Fruit fly (Drosophila melanogaster) whole organism, wandering third instar larva: ENCODE data around the gene elav.

ENCODE experiments used
- CG32264 ChIP-seq: fragments of 200-800 bp; sonication (Bioruptor generic); optimal IDR thresholded peaks from 2 replicates; lab custom pipeline; 2016; ENCODE audit warnings: missing biosample characterization, missing genetic modification characterization
- CrebA ChIP-seq: fragments of 200-800 bp; sonication (Bioruptor generic); optimal IDR thresholded peaks from 2 replicates; lab custom pipeline; 2016; ENCODE audit warnings: missing biosample characterization, mild to moderate bottlenecking, missing genetic modification characterization, borderline replicate concordance
- Mio ChIP-seq: sonication (Bioruptor generic); optimal IDR thresholded peaks from 2 replicates; lab custom pipeline; 2016; ENCODE audit warnings: missing biosample characterization, missing genetic modification characterization
- Myc ChIP-seq: fragments of >200 bp; optimal IDR thresholded peaks from 2 replicates; lab custom pipeline; 2017
- OdsH ChIP-seq: fragments of 200-800 bp; sonication (Bioruptor generic); optimal IDR thresholded peaks from 2 replicates; lab custom pipeline; 2016; ENCODE audit warnings: missing biosample characterization, mild to moderate bottlenecking, missing genetic modification characterization
- brk ChIP-seq: fragments of 200-800 bp; sonication (Bioruptor generic); optimal IDR thresholded peaks from 2 replicates; lab custom pipeline; 2016; ENCODE audit warnings: missing biosample characterization, mild to moderate bottlenecking, missing genetic modification characterization
- dl ChIP-seq, 2 experiments: fragments of 175-275, 200-275 bp in 1 of 2; fragments of 200-275 bp in 1 of 2; sonication (Bioruptor generic); optimal IDR thresholded peaks; lab custom pipeline; 2018; ENCODE audit warnings: mild to moderate bottlenecking in 2 of 2, missing biosample characterization in 2 of 2, missing genetic modification characterization in 2 of 2, moderate library complexity in 2 of 2; ENCODE audit not compliant: partially characterized antibody in 2 of 2, insufficient read depth in 1 of 2
- foxo ChIP-seq, 2 experiments: fragments of 200-800 bp; sonication (Bioruptor generic); optimal IDR thresholded peaks; 2 replicates in 1 of 2; 3 replicates in 1 of 2; lab custom pipeline; 2016 to 2017; ENCODE audit warnings: missing biosample characterization in 2 of 2, missing genetic modification characterization in 2 of 2
- fru ChIP-seq: fragments of 200-800 bp; sonication (Bioruptor generic); optimal IDR thresholded peaks from 3 replicates; lab custom pipeline; 2016; ENCODE audit warnings: missing biosample characterization, mild to moderate bottlenecking, missing genetic modification characterization
- h ChIP-seq: fragments of 200-800 bp; sonication (Bioruptor generic); optimal IDR thresholded peaks from 3 replicates; lab custom pipeline; 2016; ENCODE audit warnings: missing biosample characterization, mild to moderate bottlenecking, missing genetic modification characterization
- lola ChIP-seq: fragments of >200 bp; optimal IDR thresholded peaks from 2 replicates; lab custom pipeline; 2017; ENCODE audit warnings: missing biosample characterization, missing genetic modification characterization
- pan ChIP-seq: fragments of >200 bp; optimal IDR thresholded peaks from 2 replicates; lab custom pipeline; 2017
- psq ChIP-seq: fragments of 200-800 bp; sonication (Bioruptor generic); optimal IDR thresholded peaks from 3 replicates; lab custom pipeline; 2017; ENCODE audit warnings: missing biosample characterization, mild to moderate bottlenecking, missing genetic modification characterization, moderate library complexity
- usp ChIP-seq: fragments of >200 bp; optimal IDR thresholded peaks from 2 replicates; lab custom pipeline; 2017; ENCODE audit warnings: missing biosample characterization, missing genetic modification characterization

- TF ChIP-seq fru (no peak), dl (GFP tag; optimal IDR thresholded peaks at IDR 0.05; lab: Kevin White, UChicago; ENCODE audit: insufficient read depth in 1 of 2, partially characterized antibody in 2 of 2) (no peak), Mio (no peak), psq (GFP tag; lab: Kevin White, UChicago) (no peak), usp (no peak), CG32264 (GFP tag; lab: Kevin White, UChicago) (no peak), foxo (GFP tag; optimal IDR thresholded peaks at IDR 0.05; lab: Kevin White, UChicago) (no peak), Myc (lab: Kevin White, UChicago) (peak; percentile 46), OdsH (GFP tag; lab: Kevin White, UChicago) (no peak), CrebA (no peak), h (GFP tag; lab: Kevin White, UChicago) (no peak), brk (no peak), pan (lab: Kevin White, UChicago) (no peak), lola (no peak)
These were observed 6.9 kb upstream of the elav start, which contains the start of the genes CG4293 and Appl for dm6 chrX:529724-530603.
